Fruit fly (Drosophila melanogaster) whole organism, prepupa: Measurements from ENCODE around the gene CG9903.

ENCODE experiments used
- Blimp-1 ChIP-seq: fragments of 200-800 bp; sonication (Bioruptor generic); optimal IDR thresholded peaks from 3 replicates; lab custom pipeline; 2017; ENCODE audit warnings: missing biosample characterization, missing genetic modification characterization, mild to moderate bottlenecking, moderate library complexity, missing genetic modification reagents
- CG10631 ChIP-seq: fragments of 200-800 bp; sonication (Bioruptor generic); optimal IDR thresholded peaks from 2 replicates; lab custom pipeline; 2016; ENCODE audit warnings: missing biosample characterization, missing genetic modification characterization
- CG10669 ChIP-seq: fragments of 200-800 bp; sonication (Bioruptor generic); optimal IDR thresholded peaks from 3 replicates; lab custom pipeline; 2018; ENCODE audit warnings: missing biosample characterization, mild to moderate bottlenecking, missing genetic modification characterization, moderate library complexity
- CG11294 ChIP-seq: fragments of 200-800 bp; sonication (Bioruptor generic); IDR thresholded peaks from 2 replicates; pipeline ENCODE4 v1.3.6; 2022; ENCODE audit warnings: missing biosample characterization, missing genetic modification characterization
- CG11762 ChIP-seq: fragments of 200-800 bp; sonication (Bioruptor generic); optimal IDR thresholded peaks from 3 replicates; lab custom pipeline; 2016; ENCODE audit warnings: missing biosample characterization, missing genetic modification characterization; ENCODE audit not compliant: insufficient read depth
- CG11902 ChIP-seq: fragments of 200-800 bp; sonication (Bioruptor generic); optimal IDR thresholded peaks from 3 replicates; lab custom pipeline; 2016; ENCODE audit warnings: missing biosample characterization, missing genetic modification characterization
- CG15336 ChIP-seq: fragments of 200-800 bp; sonication (Bioruptor generic); IDR thresholded peaks from 2 replicates; pipeline ENCODE4 v1.3.6; 2022; ENCODE audit warnings: missing biosample characterization, missing genetic modification characterization
- CG1621 ChIP-seq: fragments of 200-800 bp; sonication (Bioruptor generic); optimal IDR thresholded peaks from 3 replicates; lab custom pipeline; 2018; ENCODE audit warnings: missing biosample characterization, mild to moderate bottlenecking, missing genetic modification characterization
- CG3032 ChIP-seq: fragments of 200-800 bp; optimal IDR thresholded peaks from 2 replicates; lab custom pipeline; 2019; ENCODE audit warnings: missing biosample characterization, mild to moderate bottlenecking, missing genetic modification characterization, moderate library complexity
- CG31627 ChIP-seq: fragments of 200-800 bp; sonication (Bioruptor generic); optimal IDR thresholded peaks from 3 replicates; lab custom pipeline; 2016; ENCODE audit warnings: missing biosample characterization, missing genetic modification characterization
- CG32006 ChIP-seq: fragments of 200-800 bp; sonication (Bioruptor generic); optimal IDR thresholded peaks from 3 replicates; lab custom pipeline; 2017; ENCODE audit warnings: missing biosample characterization, mild to moderate bottlenecking, missing genetic modification characterization
- CG34406 ChIP-seq: fragments of 200-800 bp; sonication (Bioruptor generic); optimal IDR thresholded peaks from 3 replicates; lab custom pipeline; 2016; ENCODE audit warnings: missing biosample characterization, missing genetic modification characterization
- CG3919 ChIP-seq: fragments of 200-800 bp; sonication (Bioruptor generic); optimal IDR thresholded peaks from 3 replicates; lab custom pipeline; 2016; ENCODE audit warnings: missing biosample characterization, missing genetic modification characterization
- CG4318 ChIP-seq: fragments of 200-800 bp; sonication (Bioruptor generic); optimal IDR thresholded peaks from 3 replicates; lab custom pipeline; 2017; ENCODE audit warnings: missing biosample characterization, mild to moderate bottlenecking, missing genetic modification characterization
- CG6163 ChIP-seq: fragments of 200-800 bp; sonication (Bioruptor generic); IDR thresholded peaks from 3 replicates; pipeline ENCODE4 v1.3.6; 2022; ENCODE audit warnings: missing biosample characterization, missing genetic modification characterization
- CG6276 ChIP-seq: fragments of 200-800 bp; sonication (Bioruptor generic); optimal IDR thresholded peaks from 2 replicates; lab custom pipeline; 2017; ENCODE audit warnings: missing biosample characterization, mild to moderate bottlenecking, missing genetic modification characterization
- CG6792 ChIP-seq: fragments of 200-800 bp; sonication (Bioruptor generic); optimal IDR thresholded peaks from 3 replicates; lab custom pipeline; 2016; ENCODE audit warnings: missing biosample characterization, missing genetic modification characterization
- CG6854 ChIP-seq: fragments of 200-800 bp; sonication (Bioruptor generic); optimal IDR thresholded peaks from 2 replicates; lab custom pipeline; 2017; ENCODE audit warnings: missing biosample characterization, mild to moderate bottlenecking, missing genetic modification characterization
- CG7368 ChIP-seq: fragments of 200-800 bp; sonication (Bioruptor generic); optimal IDR thresholded peaks from 3 replicates; lab custom pipeline; 2016; ENCODE audit warnings: missing biosample characterization, missing genetic modification characterization
- CG8319 ChIP-seq: fragments of 200-800 bp; sonication (Bioruptor generic); optimal IDR thresholded peaks from 3 replicates; lab custom pipeline; 2016; ENCODE audit warnings: missing biosample characterization, missing genetic modification characterization
- CG8632 ChIP-seq: fragments of 200-800 bp; sonication (Bioruptor generic); optimal IDR thresholded peaks from 3 replicates; lab custom pipeline; 2016; ENCODE audit warnings: missing biosample characterization, missing genetic modification characterization
- CG9139 ChIP-seq: fragments of 200-800 bp; sonication (Bioruptor generic); optimal IDR thresholded peaks from 3 replicates; lab custom pipeline; 2017; ENCODE audit warnings: missing biosample characterization, mild to moderate bottlenecking, missing genetic modification characterization
- Eip75B ChIP-seq: fragments of 200-800 bp; sonication (Bioruptor generic); optimal IDR thresholded peaks from 3 replicates; lab custom pipeline; 2016; ENCODE audit warnings: missing biosample characterization, missing genetic modification characterization
- Eip78C ChIP-seq: fragments of 200-800 bp; sonication (Bioruptor generic); peaks from one replicate; lab custom pipeline; 2016; ENCODE audit warnings: missing biosample characterization, missing genetic modification characterization
- Eip93F ChIP-seq: fragments of 200-800 bp; sonication (Bioruptor generic); optimal IDR thresholded peaks from 2 replicates; lab custom pipeline; 2016; ENCODE audit warnings: missing biosample characterization, mild to moderate bottlenecking, missing genetic modification characterization
- Ets21C ChIP-seq: fragments of 200-800 bp; sonication (Bioruptor generic); optimal IDR thresholded peaks from 3 replicates; lab custom pipeline; 2016; ENCODE audit warnings: missing biosample characterization, missing genetic modification characterization
- Ets96B ChIP-seq: fragments of 200-800 bp; optimal IDR thresholded peaks from 2 replicates; lab custom pipeline; 2019; ENCODE audit warnings: missing biosample characterization, mild to moderate bottlenecking, missing genetic modification characterization, moderate library complexity
- Gug ChIP-seq: fragments of 200-800 bp; sonication (Bioruptor generic); IDR thresholded peaks from 2 replicates; pipeline ENCODE4 v1.3.6; 2022; ENCODE audit warnings: missing biosample characterization, missing genetic modification characterization
- Hr39 ChIP-seq: fragments of 200-800 bp; sonication (Bioruptor generic); optimal IDR thresholded peaks from 2 replicates; lab custom pipeline; 2016; ENCODE audit warnings: missing biosample characterization, missing genetic modification characterization
- Hr4 ChIP-seq: fragments of 200-800 bp; sonication (Bioruptor generic); optimal IDR thresholded peaks from 3 replicates; lab custom pipeline; 2016; ENCODE audit warnings: missing biosample characterization, missing genetic modification characterization
- Lpt ChIP-seq: fragments of 200-800 bp; sonication (Bioruptor generic); optimal IDR thresholded peaks from 3 replicates; lab custom pipeline; 2016; ENCODE audit warnings: missing biosample characterization, missing genetic modification characterization
- Met ChIP-seq: fragments of 200-800 bp; sonication (Bioruptor generic); optimal IDR thresholded peaks from 3 replicates; lab custom pipeline; 2016; ENCODE audit warnings: missing biosample characterization, missing genetic modification characterization
- Smox ChIP-seq: fragments of 200-800 bp; sonication (Bioruptor generic); optimal IDR thresholded peaks from 3 replicates; lab custom pipeline; 2016; ENCODE audit warnings: missing biosample characterization, missing genetic modification characterization
- Sox14 ChIP-seq: fragments of 200-800 bp; sonication (Bioruptor generic); optimal IDR thresholded peaks from 3 replicates; lab custom pipeline; 2016; ENCODE audit warnings: missing biosample characterization, missing genetic modification characterization
- Sox15 ChIP-seq: fragments of 200-800 bp; sonication (Bioruptor generic); optimal IDR thresholded peaks from 3 replicates; lab custom pipeline; 2016; ENCODE audit warnings: missing biosample characterization, missing genetic modification characterization
- achi ChIP-seq: fragments of 200-800 bp; sonication (Bioruptor generic); optimal IDR thresholded peaks from 3 replicates; lab custom pipeline; 2016; ENCODE audit warnings: missing biosample characterization, missing genetic modification characterization
- cyc ChIP-seq: fragments of 200-800 bp; sonication (Bioruptor generic); optimal IDR thresholded peaks from 3 replicates; lab custom pipeline; 2016; ENCODE audit warnings: missing biosample characterization, missing genetic modification characterization
- dac ChIP-seq: fragments of 200-800 bp; sonication (Bioruptor generic); optimal IDR thresholded peaks from 2 replicates; lab custom pipeline; 2017; ENCODE audit warnings: missing biosample characterization, mild to moderate bottlenecking, missing genetic modification characterization
- dsx ChIP-seq: fragments of 200-800 bp; optimal IDR thresholded peaks from 3 replicates; lab custom pipeline; 2019; ENCODE audit warnings: missing biosample characterization, mild to moderate bottlenecking, missing genetic modification characterization, moderate library complexity; ENCODE audit not compliant: poor library complexity, severe bottlenecking
- eg ChIP-seq: fragments of 200-800 bp; sonication (Bioruptor generic); IDR thresholded peaks from 3 replicates; pipeline ENCODE4 v1.3.6; 2022; ENCODE audit warnings: missing biosample characterization, missing genetic modification characterization
- fd59A ChIP-seq: fragments of 200-800 bp; sonication (Bioruptor generic); optimal IDR thresholded peaks from 2 replicates; lab custom pipeline; 2017; ENCODE audit warnings: missing biosample characterization, mild to moderate bottlenecking, missing genetic modification characterization, missing genetic modification reagents
- fd85E ChIP-seq: fragments of 200-800 bp; sonication (Bioruptor generic); optimal IDR thresholded peaks from 3 replicates; lab custom pipeline; 2016; ENCODE audit warnings: missing biosample characterization, missing genetic modification characterization
- fkh ChIP-seq: fragments of 200-800 bp; sonication (Bioruptor generic); optimal IDR thresholded peaks from 3 replicates; lab custom pipeline; 2017; ENCODE audit warnings: missing biosample characterization, mild to moderate bottlenecking, missing genetic modification characterization, moderate library complexity
- lz ChIP-seq: fragments of 200-800 bp; sonication (Bioruptor generic); optimal IDR thresholded peaks from 3 replicates; lab custom pipeline; 2016; ENCODE audit warnings: missing biosample characterization, missing genetic modification characterization
- net ChIP-seq: fragments of 200-800 bp; sonication (Bioruptor generic); optimal IDR thresholded peaks from 3 replicates; lab custom pipeline; 2016; ENCODE audit warnings: missing biosample characterization, missing genetic modification characterization
- pdm3 ChIP-seq: fragments of 200-800 bp; sonication (Bioruptor generic); optimal IDR thresholded peaks from 3 replicates; lab custom pipeline; 2016; ENCODE audit warnings: missing biosample characterization, missing genetic modification characterization
- salr ChIP-seq, 2 experiments: fragments of 200-800 bp; sonication (Bioruptor generic); optimal IDR thresholded peaks; 3 replicates each; lab custom pipeline; 2016 to 2018; ENCODE audit warnings: missing biosample characterization in 2 of 2, missing genetic modification characterization in 2 of 2, mild to moderate bottlenecking in 1 of 2
- spab ChIP-seq: fragments of 200-800 bp; sonication (Bioruptor generic); optimal IDR thresholded peaks from 2 replicates; lab custom pipeline; 2017; ENCODE audit warnings: missing biosample characterization, mild to moderate bottlenecking, missing genetic modification characterization, missing genetic modification reagents
- ss ChIP-seq, 2 experiments: fragments of 200-800 bp; sonication (Bioruptor generic); optimal IDR thresholded peaks; 2 replicates in 1 of 2; 3 replicates in 1 of 2; lab custom pipeline; 2017 to 2018; ENCODE audit warnings: mild to moderate bottlenecking in 2 of 2, missing biosample characterization in 2 of 2, missing genetic modification characterization in 2 of 2, moderate library complexity in 1 of 2
- svp ChIP-seq: fragments of 200-800 bp; sonication (Bioruptor generic); peaks from one replicate; lab custom pipeline; 2016; ENCODE audit warnings: missing biosample characterization, missing genetic modification characterization
- topi ChIP-seq: fragments of 200-800 bp; sonication (Bioruptor generic); optimal IDR thresholded peaks from 3 replicates; lab custom pipeline; 2016; ENCODE audit warnings: missing biosample characterization, missing genetic modification characterization
- vri ChIP-seq: fragments of 200-800 bp; sonication (Bioruptor generic); optimal IDR thresholded peaks from 3 replicates; lab custom pipeline; 2016; ENCODE audit warnings: missing biosample characterization, mild to moderate bottlenecking, missing genetic modification characterization

CG9903 gene

DNA sequence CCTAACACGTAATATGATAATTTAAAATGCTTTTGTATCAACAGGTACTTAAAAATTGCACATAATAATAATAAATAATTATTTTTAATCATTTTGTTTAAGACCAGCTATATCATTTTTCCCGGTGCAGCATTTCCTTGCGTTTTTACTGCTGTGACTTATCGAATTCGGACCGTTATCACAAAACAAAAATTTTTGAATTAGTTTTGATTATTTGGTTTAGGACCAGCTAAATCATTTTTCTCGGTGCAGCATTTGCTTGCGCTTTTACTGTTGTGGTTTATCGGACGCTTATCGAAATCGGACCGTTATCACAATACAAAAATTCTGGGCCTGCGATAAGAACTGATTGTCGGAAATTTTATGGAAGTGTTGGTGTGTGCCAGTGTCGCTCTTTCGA is 11.9 kb upstream of the CG9903 start:
- TF ChIP-seq Smox, result peak; percentile 82
- peak; percentile 47 for TF ChIP-seq Sox15 (GFP tag; lab: Kevin White, UChicago)
- peak; percentile 75 for TF ChIP-seq cyc (GFP tag; lab: Kevin White, UChicago)
- peak; percentile 81 for TF ChIP-seq CG31627 (GFP tag; lab: Kevin White, UChicago)
- TF ChIP-seq spab, result no peak
- peak; percentile 83 for TF ChIP-seq CG15336
- peak; percentile 81 for TF ChIP-seq Met (GFP tag; lab: Kevin White, UChicago)
- peak; percentile 78 for TF ChIP-seq CG10631
- TF ChIP-seq CG34406 (GFP tag; lab: Kevin White, UChicago), result peak; percentile 84
- peak; percentile 86 for TF ChIP-seq net
- no peak for TF ChIP-seq CG7368
- peak; percentile 77 for TF ChIP-seq Hr4 (GFP tag; lab: Kevin White, UChicago)
- TF ChIP-seq Ets21C (GFP tag; lab: Kevin White, UChicago), result peak; percentile 65
- TF ChIP-seq CG3919, result peak; percentile 88
- peak; percentile 85 for TF ChIP-seq svp (GFP tag; lab: Kevin White, UChicago)
- TF ChIP-seq CG11762 (GFP tag; lab: Kevin White, UChicago), result peak; percentile 71
- no peak for TF ChIP-seq CG10669 (GFP tag; lab: Kevin White, UChicago)
- TF ChIP-seq CG6854 (GFP tag; lab: Kevin White, UChicago), result peak; percentile 61
- peak; percentile 78 for TF ChIP-seq achi (GFP tag; lab: Kevin White, UChicago)
- peak; percentile 65 for TF ChIP-seq CG3032
- peak; percentile 78 for TF ChIP-seq CG8319 (GFP tag; lab: Kevin White, UChicago)
- peak; percentile 93 for TF ChIP-seq Eip78C (GFP tag; lab: Kevin White, UChicago)
- peak; percentile 62 for TF ChIP-seq fd85E (GFP tag; lab: Kevin White, UChicago)
- TF ChIP-seq fkh (GFP tag; lab: Kevin White, UChicago), result no peak
- TF ChIP-seq fd59A (GFP tag; lab: Kevin White, UChicago), result peak; percentile 54
- peak; percentile 73 for TF ChIP-seq CG6792 (GFP tag; lab: Kevin White, UChicago)
- TF ChIP-seq topi (GFP tag; lab: Kevin White, UChicago), result peak; percentile 86
- TF ChIP-seq Ets96B, result peak; percentile 75
- TF ChIP-seq CG11294 (GFP tag; lab: Robert Waterston, UW), result peak; percentile 42; the same call in 1 of the 2 replicates
- peak; percentile 52 for TF ChIP-seq Blimp-1 (GFP tag; lab: Kevin White, UChicago)
- TF ChIP-seq ss (GFP tag; optimal IDR thresholded peaks at IDR 0.05; lab: Kevin White, UChicago), result no peak
- peak; percentile 77 for TF ChIP-seq lz
- TF ChIP-seq CG1621, result no peak
- peak; percentile 52 for TF ChIP-seq Eip75B (GFP tag; lab: Kevin White, UChicago)
- TF ChIP-seq CG8632 (GFP tag; lab: Kevin White, UChicago), result peak; percentile 79
- peak; percentile 88 for TF ChIP-seq CG6163 (GFP tag; lab: Robert Waterston, UW)
- TF ChIP-seq vri, result no peak
- peak; percentile 65 for TF ChIP-seq dsx (GFP tag; lab: Kevin White, UChicago)
- TF ChIP-seq CG4318, result peak; percentile 69
- peak; percentile 18 for TF ChIP-seq Lpt (GFP tag; lab: Kevin White, UChicago)
- no peak for TF ChIP-seq CG6276 (GFP tag; lab: Kevin White, UChicago)
- peak; percentile 58 for TF ChIP-seq CG11902
- TF ChIP-seq Eip93F, result peak; percentile 84
- peak; percentile 64 for TF ChIP-seq dac (GFP tag; lab: Kevin White, UChicago)
- TF ChIP-seq CG9139, result no peak
- peak; percentile 85; the same call in 2 of the 3 replicates for TF ChIP-seq eg (GFP tag; lab: Robert Waterston, UW)
- TF ChIP-seq CG32006 (GFP tag; lab: Kevin White, UChicago), result peak; percentile 87
- peak; percentile 82 for TF ChIP-seq pdm3 (GFP tag; lab: Kevin White, UChicago)
- TF ChIP-seq Hr39 (GFP tag; lab: Kevin White, UChicago), result peak; percentile 78
- peak; percentile 75 for TF ChIP-seq Sox14 (GFP tag; lab: Kevin White, UChicago)
- TF ChIP-seq Gug, result peak; percentile 71
- TF ChIP-seq salr (GFP tag; optimal IDR thresholded peaks at IDR 0.05; lab: Kevin White, UChicago), result no peak
